Worm (Caenorhabditis elegans): Measurements from ENCODE around the gene hmit-1.1.

ce11 chrV:18476090-18476489 is 40.5 kb upstream of the hmit-1.1 start, which contains the start of gene srh-179:
- TF ChIP-seq nfya-1 (tag; optimal IDR thresholded peaks at IDR 0.05; ENCODE audit: insufficient read depth) = no peak
- TF ChIP-seq aly-2 (tag; optimal IDR thresholded peaks at IDR 0.05) = no peak
- TF ChIP-seq nhr-12 (tag; optimal IDR thresholded peaks at IDR 0.05) = no peak
- TF ChIP-seq pha-4 (tag; optimal IDR thresholded peaks at IDR 0.05) = no peak
- no peak for TF ChIP-seq elt-3 (tag; optimal IDR thresholded peaks at IDR 0.05)
- no peak for TF ChIP-seq fkh-10 (GFP tag; optimal IDR thresholded peaks at IDR 0.05)
- no peak for TF ChIP-seq ceh-82 (tag; optimal IDR thresholded peaks at IDR 0.05)
- TF ChIP-seq elt-2 (tag; optimal IDR thresholded peaks at IDR 0.05) = no peak
- no peak for TF ChIP-seq tbx-2 (tag; optimal IDR thresholded peaks at IDR 0.05)
- no peak for TF ChIP-seq fkh-2 (tag; optimal IDR thresholded peaks at IDR 0.05)
- no peak for TF ChIP-seq ztf-11 (tag; optimal IDR thresholded peaks at IDR 0.05)
- no peak for TF ChIP-seq nhr-237 (tag; optimal IDR thresholded peaks at IDR 0.05)
